Worm (Caenorhabditis elegans) whole organism, L3 larva: ENCODE results near the gene unc-69.

Source experiments
- R02D3.7 ChIP-seq: fragments of 150-350 bp; optimal IDR thresholded peaks from 2 replicates; lab custom pipeline; 2014; ENCODE audit warnings: missing biosample characterization, missing genetic modification characterization
- ZK546.5 ChIP-seq: sonication (generic microtip); optimal IDR thresholded peaks from 2 replicates; lab custom pipeline; 2017; ENCODE audit warnings: missing biosample characterization, missing genetic modification characterization
- aly-2 ChIP-seq: fragments of 150-350 bp; optimal IDR thresholded peaks from 2 replicates; lab custom pipeline; 2014; ENCODE audit warnings: missing biosample characterization, missing genetic modification characterization
- ceh-16 ChIP-seq: sonication (generic microtip); optimal IDR thresholded peaks from 2 replicates; lab custom pipeline; 2017; ENCODE audit warnings: missing biosample characterization, missing genetic modification characterization
- ceh-9 ChIP-seq: sonication (generic microtip); optimal IDR thresholded peaks from 2 replicates; lab custom pipeline; 2018; ENCODE audit warnings: missing biosample characterization, missing genetic modification characterization
- egl-27 ChIP-seq: sonication (generic microtip); optimal IDR thresholded peaks from 4 replicates; lab custom pipeline; 2017; ENCODE audit warnings: missing biosample characterization, missing genetic modification reagents, missing genetic modification characterization
- elt-1 ChIP-seq: fragments of 150-350 bp; optimal IDR thresholded peaks from 2 replicates; lab custom pipeline; 2014; ENCODE audit warnings: missing biosample characterization, missing genetic modification characterization
- elt-2 ChIP-seq: sonication (generic microtip); optimal IDR thresholded peaks from 2 replicates; lab custom pipeline; 2016; ENCODE audit warnings: missing genetic modification reagents, mild to moderate bottlenecking, missing genetic modification characterization, missing compliant biosample characterization
- elt-3 ChIP-seq, 3 experiments: fragments of 150-350 bp in 1 of 3; sonication (generic microtip) in 2 of 3; optimal IDR thresholded peaks; 2 replicates in 2 of 3; 4 replicates in 1 of 3; lab custom pipeline; 2014 to 2017; ENCODE audit warnings: missing biosample characterization in 3 of 3, missing genetic modification characterization in 3 of 3
- eor-1 ChIP-seq, 2 experiments: fragments of 150-350 bp; optimal IDR thresholded peaks; 2 replicates each; lab custom pipeline; 2014 to 2018; ENCODE audit warnings: missing biosample characterization in 2 of 2, missing genetic modification characterization in 2 of 2
- fkh-10 ChIP-seq: sonication (generic microtip); optimal IDR thresholded peaks from 2 replicates; lab custom pipeline; 2017; ENCODE audit warnings: missing biosample characterization, missing genetic modification reagents, missing genetic modification characterization
- fkh-2 ChIP-seq: fragments of 150-350 bp; optimal IDR thresholded peaks from 2 replicates; lab custom pipeline; 2014; ENCODE audit warnings: missing biosample characterization, missing genetic modification reagents, missing genetic modification characterization
- jun-1 ChIP-seq: fragments of 150-350 bp; optimal IDR thresholded peaks from 2 replicates; lab custom pipeline; 2014; ENCODE audit warnings: missing biosample characterization, missing genetic modification reagents, missing genetic modification characterization
- lin-15B ChIP-seq: fragments of 150-350 bp; optimal IDR thresholded peaks from 2 replicates; lab custom pipeline; 2014; ENCODE audit warnings: missing biosample characterization, missing genetic modification characterization
- lin-39 ChIP-seq: fragments of 150-350 bp; optimal IDR thresholded peaks from 2 replicates; lab custom pipeline; 2018; ENCODE audit warnings: missing biosample characterization, missing genetic modification reagents, missing genetic modification characterization
- lsy-12 ChIP-seq: sonication (generic microtip); optimal IDR thresholded peaks from 2 replicates; lab custom pipeline; 2016; ENCODE audit warnings: mild to moderate bottlenecking, missing genetic modification characterization, missing compliant biosample characterization
- mml-1 ChIP-seq: fragments of 150-350 bp; sonication (generic microtip); optimal IDR thresholded peaks from 3 replicates; lab custom pipeline; 2014; ENCODE audit warnings: missing biosample characterization, missing genetic modification characterization
- nfya-1 ChIP-seq: sonication (generic microtip); optimal IDR thresholded peaks from 2 replicates; lab custom pipeline; 2017; ENCODE audit warnings: missing genetic modification characterization, mild to moderate bottlenecking, missing compliant biosample characterization, antibody characterized with exemption, moderate library complexity; ENCODE audit not compliant: insufficient read depth
- nhr-23 ChIP-seq: fragments of 150-350 bp; optimal IDR thresholded peaks from 2 replicates; lab custom pipeline; 2014; ENCODE audit warnings: missing biosample characterization, missing genetic modification reagents, missing genetic modification characterization
- nhr-237 ChIP-seq: fragments of 150-350 bp; optimal IDR thresholded peaks from 2 replicates; lab custom pipeline; 2014; ENCODE audit warnings: missing biosample characterization, missing genetic modification characterization
- nhr-25 ChIP-seq: sonication (generic microtip); optimal IDR thresholded peaks from 2 replicates; lab custom pipeline; 2017; ENCODE audit warnings: missing biosample characterization, missing genetic modification characterization
- nhr-28 ChIP-seq: fragments of 150-350 bp; optimal IDR thresholded peaks from 2 replicates; lab custom pipeline; 2014; ENCODE audit warnings: missing biosample characterization, missing genetic modification characterization
- nhr-43 ChIP-seq: sonication (generic microtip); optimal IDR thresholded peaks from 2 replicates; lab custom pipeline; 2016; ENCODE audit warnings: mild to moderate bottlenecking, missing genetic modification characterization, missing compliant biosample characterization; ENCODE audit not compliant: poor library complexity, severe bottlenecking
- nhr-67 ChIP-seq: fragments of 150-350 bp; optimal IDR thresholded peaks from 2 replicates; lab custom pipeline; 2014; ENCODE audit warnings: missing biosample characterization, missing genetic modification characterization
- nhr-76 ChIP-seq: fragments of 150-350 bp; sonication (generic microtip); optimal IDR thresholded peaks from 5 replicates; lab custom pipeline; 2014; ENCODE audit warnings: missing biosample characterization, missing genetic modification characterization
- nhr-77 ChIP-seq: fragments of 150-350 bp; optimal IDR thresholded peaks from 2 replicates; lab custom pipeline; 2014; ENCODE audit warnings: missing biosample characterization, missing genetic modification characterization
- pha-4 ChIP-seq: fragments of 150-350 bp; optimal IDR thresholded peaks from 2 replicates; lab custom pipeline; 2014; ENCODE audit warnings: missing biosample characterization, missing genetic modification reagents, missing genetic modification characterization
- sea-2 ChIP-seq: fragments of 150-350 bp; sonication (generic microtip); optimal IDR thresholded peaks from 4 replicates; lab custom pipeline; 2014; ENCODE audit warnings: missing biosample characterization, missing genetic modification reagents, missing genetic modification characterization
- snpc-4 ChIP-seq: fragments of 150-350 bp; optimal IDR thresholded peaks from 2 replicates; lab custom pipeline; 2014; ENCODE audit warnings: missing biosample characterization, missing genetic modification characterization
- tbx-2 ChIP-seq: sonication (generic microtip); optimal IDR thresholded peaks from 2 replicates; lab custom pipeline; 2016; ENCODE audit warnings: mild to moderate bottlenecking, missing genetic modification characterization, missing compliant biosample characterization
- unc-39 ChIP-seq: sonication (generic microtip); optimal IDR thresholded peaks from 4 replicates; lab custom pipeline; 2017; ENCODE audit warnings: missing biosample characterization, missing genetic modification characterization
- zag-1 ChIP-seq: fragments of 150-350 bp; optimal IDR thresholded peaks from 2 replicates; lab custom pipeline; 2014; ENCODE audit warnings: missing biosample characterization, missing genetic modification characterization
- ztf-11 ChIP-seq: fragments of 150-350 bp; optimal IDR thresholded peaks from 2 replicates; lab custom pipeline; 2014; ENCODE audit warnings: missing biosample characterization, missing genetic modification characterization
- ztf-4 ChIP-seq: fragments of 150-350 bp; optimal IDR thresholded peaks from 2 replicates; lab custom pipeline; 2014; ENCODE audit warnings: missing biosample characterization, missing genetic modification characterization

The unc-69 gene

ce11 chrIII:10285623-10286022 lies 33.1 kb upstream of the unc-69 start, which contains the start of gene K10G9.2:
K10G9.2 (plus strand) TSS chrIII:10285923.
- TF ChIP-seq eor-1 (tag; optimal IDR thresholded peaks at IDR 0.05; lab: Kevin White, UChicago), result no peak
- TF ChIP-seq nfya-1 (tag; lab: Kevin White, UChicago), result no peak
- no peak for TF ChIP-seq lin-15B
- no peak for TF ChIP-seq elt-2 (tag; lab: Kevin White, UChicago)
- TF ChIP-seq snpc-4 (tag; lab: Kevin White, UChicago), result no peak
- no peak for TF ChIP-seq ceh-9 (tag; lab: Kevin White, UChicago)
- no peak for TF ChIP-seq pha-4 (tag; lab: Kevin White, UChicago)
- TF ChIP-seq nhr-43, result no peak
- no peak for TF ChIP-seq nhr-237 (tag; lab: Kevin White, UChicago)
- TF ChIP-seq jun-1 (tag; lab: Kevin White, UChicago), result no peak
- TF ChIP-seq zag-1 (tag; lab: Kevin White, UChicago), result no peak
- TF ChIP-seq nhr-23, result no peak
- TF ChIP-seq nhr-67 (tag; lab: Kevin White, UChicago), result no peak
- TF ChIP-seq tbx-2 (tag; lab: Kevin White, UChicago), result no peak
- TF ChIP-seq R02D3.7, result no peak
- TF ChIP-seq mml-1, result no peak

- TF ChIP-seq egl-27 (tag; lab: Kevin White, UChicago) (no peak), nhr-67 (tag; lab: Kevin White, UChicago) (no peak), nhr-43 (peak; percentile 24)
Measured at ce11 chrIII:10289790-10290189, 28.9 kb upstream of the unc-69 start.

- TF ChIP-seq sea-2 (GFP tag; lab: Kevin White, UChicago), result no peak
- peak; percentile 63 for TF ChIP-seq nhr-43
- TF ChIP-seq nhr-23, result peak; percentile 47
Measured at ce11 chrIII:10290541-10290940, 28.2 kb upstream of the unc-69 start.

ce11 chrIII:10293362-10293761 lies 25.4 kb upstream of the unc-69 start:
- TF ChIP-seq nhr-67 (tag; lab: Kevin White, UChicago), result no peak
- peak in 1 of 3 experiments; percentile 56 for TF ChIP-seq elt-3 (tag; optimal IDR thresholded peaks at IDR 0.05; lab: Kevin White, UChicago)
- TF ChIP-seq fkh-10, result no peak
- no peak for TF ChIP-seq nhr-77 (tag; lab: Kevin White, UChicago)
- TF ChIP-seq elt-2 (tag; lab: Kevin White, UChicago), result no peak

ce11 chrIII:10293946-10294345 lies 24.8 kb upstream of the unc-69 start:
- no peak for TF ChIP-seq lin-39 (tag; lab: Kevin White, UChicago)
- TF ChIP-seq ceh-9 (tag; lab: Kevin White, UChicago), result no peak
- TF ChIP-seq elt-2 (tag; lab: Kevin White, UChicago), result no peak
- no peak for TF ChIP-seq nhr-28 (tag; lab: Kevin White, UChicago)
- no peak for TF ChIP-seq R02D3.7
- TF ChIP-seq fkh-2 (tag; lab: Kevin White, UChicago), result no peak

ce11 chrIII:10294837-10295236 lies 23.9 kb upstream of the unc-69 start, which contains the start of gene vglu-2:
vglu-2 (plus strand) TSS chrIII:10295137.
- TF ChIP-seq aly-2 (tag; lab: Kevin White, UChicago), result no peak
- no peak for TF ChIP-seq ztf-4 (tag; lab: Kevin White, UChicago)
- no peak for TF ChIP-seq lin-39 (tag; lab: Kevin White, UChicago)
- no peak for TF ChIP-seq pha-4 (tag; lab: Kevin White, UChicago)
- no peak for TF ChIP-seq sea-2 (GFP tag; lab: Kevin White, UChicago)
- no peak for TF ChIP-seq lin-15B
- no peak for TF ChIP-seq nhr-25 (tag; lab: Kevin White, UChicago)
- no peak for TF ChIP-seq nhr-67 (tag; lab: Kevin White, UChicago)

ce11 chrIII:10296904-10297303 lies 21.8 kb upstream of the unc-69 start:
- TF ChIP-seq snpc-4 (tag; lab: Kevin White, UChicago) (no peak), nhr-28 (tag; lab: Kevin White, UChicago) (no peak), ztf-4 (tag; lab: Kevin White, UChicago) (no peak), nhr-76 (tag; lab: Kevin White, UChicago) (no peak), ZK546.5 (tag; lab: Kevin White, UChicago) (no peak), lin-39 (tag; lab: Kevin White, UChicago) (no peak), nhr-237 (tag; lab: Kevin White, UChicago) (no peak), elt-1 (no peak), nhr-67 (tag; lab: Kevin White, UChicago) (no peak), unc-39 (tag; lab: Kevin White, UChicago) (no peak), elt-3 (tag; optimal IDR thresholded peaks at IDR 0.05; lab: Kevin White, UChicago) (no peak), fkh-2 (tag; lab: Kevin White, UChicago) (no peak), nfya-1 (tag; lab: Kevin White, UChicago) (no peak), lsy-12 (no peak), zag-1 (tag; lab: Kevin White, UChicago) (no peak), jun-1 (tag; lab: Kevin White, UChicago) (no peak), ztf-11 (tag; lab: Kevin White, UChicago) (no peak), ceh-16 (tag; lab: Kevin White, UChicago) (no peak), aly-2 (tag; lab: Kevin White, UChicago) (no peak), fkh-10 (no peak)
